Worm (Caenorhabditis elegans) whole organism, L1 larva: ENCODE measurements around the gene panl-2.

Experiments used
- C04F5.9 ChIP-seq: sonication (generic microtip); optimal IDR thresholded peaks from 2 replicates; lab custom pipeline; 2016; ENCODE audit warnings: missing genetic modification characterization, missing compliant biosample characterization
- ama-1 ChIP-seq: fragments of 150-350 bp; optimal IDR thresholded peaks from 2 replicates; lab custom pipeline; 2014
- blmp-1 ChIP-seq: fragments of 150-350 bp; optimal IDR thresholded peaks from 2 replicates; lab custom pipeline; 2014; ENCODE audit warnings: missing biosample characterization, missing genetic modification characterization
- ceh-8 ChIP-seq: fragments of 200-800 bp; sonication (Bioruptor generic); optimal IDR thresholded peaks from 2 replicates; lab custom pipeline; 2018; ENCODE audit warnings: mild to moderate bottlenecking, missing genetic modification characterization, moderate library complexity, missing compliant biosample characterization
- ceh-82 ChIP-seq, 3 experiments: fragments of 150-350 bp in 1 of 3; sonication (generic microtip) in 2 of 3; optimal IDR thresholded peaks; 2 replicates each; lab custom pipeline; 2014 to 2017; ENCODE audit warnings: missing biosample characterization in 3 of 3, missing genetic modification characterization in 3 of 3
- ceh-88 ChIP-seq: fragments of 200-800 bp; sonication (Bioruptor generic); IDR thresholded peaks from 2 replicates; pipeline ENCODE4 v1.3.6; 2022; ENCODE audit warnings: missing genetic modification characterization, missing compliant biosample characterization
- dpl-1 ChIP-seq, 3 experiments: fragments of 150-350 bp in 2 of 3; sonication (generic microtip) in 1 of 3; optimal IDR thresholded peaks; 2 replicates each; lab custom pipeline; 2014 to 2017; ENCODE audit warnings: missing biosample characterization in 3 of 3, missing genetic modification characterization in 3 of 3, missing genetic modification reagents in 3 of 3
- dsc-1 ChIP-seq: sonication (generic microtip); optimal IDR thresholded peaks from 2 replicates; lab custom pipeline; 2016; ENCODE audit warnings: mild to moderate bottlenecking, missing genetic modification characterization, missing compliant biosample characterization
- efl-1 ChIP-seq, 4 experiments: fragments of 150-350 bp; optimal IDR thresholded peaks in 3 of 4; peaks in 1 of 4; 1 replicate in 1 of 4; 2 replicates in 3 of 4; lab custom pipeline; 2014; ENCODE audit warnings: missing biosample characterization in 2 of 4, missing genetic modification characterization in 2 of 4, missing genetic modification reagents in 2 of 4
- efl-3 ChIP-seq: fragments of 200-800 bp; sonication (Bioruptor generic); optimal IDR thresholded peaks from 2 replicates; lab custom pipeline; 2018; ENCODE audit warnings: mild to moderate bottlenecking, missing genetic modification characterization, missing compliant biosample characterization
- egl-27 ChIP-seq, 2 experiments: fragments of 150-350 bp in 1 of 2; sonication (generic microtip); optimal IDR thresholded peaks; 3 replicates each; lab custom pipeline; 2017 to 2018; ENCODE audit warnings: missing biosample characterization in 2 of 2, missing genetic modification characterization in 2 of 2, missing genetic modification reagents in 2 of 2
- elt-3 ChIP-seq, 6 experiments: fragments of 150-350 bp in 1 of 6; sonication (generic microtip); optimal IDR thresholded peaks; 2 replicates each; lab custom pipeline; 2017 to 2018; ENCODE audit warnings: missing biosample characterization in 6 of 6, missing genetic modification characterization in 6 of 6, inconsistent platforms in 1 of 6
- ets-5 ChIP-seq: fragments of 200-800 bp; sonication (Bioruptor generic); IDR thresholded peaks from 2 replicates; pipeline ENCODE4 v1.3.6; 2022; ENCODE audit warnings: missing genetic modification characterization, missing compliant biosample characterization
- fkh-4 ChIP-seq: sonication (generic microtip); optimal IDR thresholded peaks from 2 replicates; lab custom pipeline; 2016; ENCODE audit warnings: missing compliant biosample characterization, missing genetic modification characterization, borderline replicate concordance
- fkh-8 ChIP-seq: sonication (generic microtip); optimal IDR thresholded peaks from 2 replicates; lab custom pipeline; 2016; ENCODE audit warnings: mild to moderate bottlenecking, missing genetic modification characterization, missing compliant biosample characterization
- isw-1 ChIP-seq: fragments of 200-800 bp; sonication (Bioruptor generic); IDR thresholded peaks from 2 replicates; pipeline ENCODE4 v1.3.6; 2022; ENCODE audit warnings: missing genetic modification characterization, missing compliant biosample characterization
- jun-1 ChIP-seq: fragments of 150-350 bp; optimal IDR thresholded peaks from 2 replicates; lab custom pipeline; 2014; ENCODE audit warnings: missing biosample characterization, missing genetic modification reagents, missing genetic modification characterization
- lin-15B ChIP-seq: fragments of 150-350 bp; sonication (generic microtip); optimal IDR thresholded peaks from 3 replicates; lab custom pipeline; 2014; ENCODE audit warnings: missing biosample characterization, missing genetic modification characterization
- lin-35 ChIP-seq, 2 experiments: fragments of 150-350 bp; optimal IDR thresholded peaks; 2 replicates each; lab custom pipeline; 2014; ENCODE audit warnings: missing biosample characterization in 2 of 2, missing genetic modification characterization in 2 of 2, missing genetic modification reagents in 2 of 2
- lin-39 ChIP-seq: fragments of 150-350 bp; optimal IDR thresholded peaks from 2 replicates; lab custom pipeline; 2014; ENCODE audit warnings: missing biosample characterization, missing genetic modification reagents, missing genetic modification characterization
- lsy-2 ChIP-seq, 2 experiments: fragments of 150-350 bp; optimal IDR thresholded peaks; 2 replicates each; lab custom pipeline; 2014; ENCODE audit warnings: missing biosample characterization in 2 of 2, missing genetic modification characterization in 2 of 2
- mep-1 ChIP-seq: fragments of 150-350 bp; optimal IDR thresholded peaks from 2 replicates; lab custom pipeline; 2014; ENCODE audit warnings: missing biosample characterization, missing genetic modification characterization
- nhr-12 ChIP-seq: sonication (generic microtip); optimal IDR thresholded peaks from 2 replicates; lab custom pipeline; 2017; ENCODE audit warnings: missing biosample characterization, missing genetic modification characterization
- nhr-20 ChIP-seq: sonication (generic microtip); optimal IDR thresholded peaks from 2 replicates; lab custom pipeline; 2016; ENCODE audit warnings: mild to moderate bottlenecking, missing genetic modification characterization, missing compliant biosample characterization
- nhr-28 ChIP-seq: fragments of 150-350 bp; optimal IDR thresholded peaks from 2 replicates; lab custom pipeline; 2014; ENCODE audit warnings: missing biosample characterization, missing genetic modification characterization
- nhr-47 ChIP-seq: sonication (generic microtip); optimal IDR thresholded peaks from 2 replicates; lab custom pipeline; 2016; ENCODE audit warnings: mild to moderate bottlenecking, missing genetic modification characterization, moderate library complexity, missing compliant biosample characterization
- nhr-71 ChIP-seq: sonication (generic microtip); optimal IDR thresholded peaks from 2 replicates; lab custom pipeline; 2016; ENCODE audit warnings: mild to moderate bottlenecking, missing genetic modification characterization, moderate library complexity, missing compliant biosample characterization
- nhr-76 ChIP-seq: sonication (generic microtip); optimal IDR thresholded peaks from 2 replicates; lab custom pipeline; 2017; ENCODE audit warnings: missing biosample characterization, missing genetic modification characterization
- nhr-84 ChIP-seq: sonication (generic microtip); optimal IDR thresholded peaks from 2 replicates; lab custom pipeline; 2017; ENCODE audit warnings: missing biosample characterization, missing genetic modification characterization
- nhr-85 ChIP-seq: sonication (generic microtip); peaks from one replicate; lab custom pipeline; 2016; ENCODE audit warnings: missing genetic modification characterization, inconsistent platforms, missing compliant biosample characterization
- pax-3 ChIP-seq: fragments of 200-800 bp; sonication (Bioruptor generic); optimal IDR thresholded peaks from 2 replicates; lab custom pipeline; 2018; ENCODE audit warnings: mild to moderate bottlenecking, missing genetic modification characterization, moderate library complexity, missing compliant biosample characterization
- pqm-1 ChIP-seq: sonication (generic microtip); optimal IDR thresholded peaks from 3 replicates; lab custom pipeline; 2017; ENCODE audit warnings: missing biosample characterization, missing genetic modification characterization
- rnt-1 ChIP-seq: sonication (generic microtip); optimal IDR thresholded peaks from 2 replicates; lab custom pipeline; 2016; ENCODE audit warnings: mild to moderate bottlenecking, missing genetic modification characterization, moderate library complexity, missing compliant biosample characterization
- skn-1 ChIP-seq: fragments of 150-350 bp; optimal IDR thresholded peaks from 2 replicates; lab custom pipeline; 2014; ENCODE audit warnings: missing biosample characterization, missing genetic modification characterization
- snu-23 ChIP-seq: sonication (generic microtip); optimal IDR thresholded peaks from 2 replicates; lab custom pipeline; 2016; ENCODE audit warnings: missing genetic modification characterization, missing compliant biosample characterization
- swsn-7 ChIP-seq: sonication (generic microtip); optimal IDR thresholded peaks from 2 replicates; lab custom pipeline; 2016; ENCODE audit warnings: missing genetic modification characterization, missing compliant biosample characterization
- unc-30 ChIP-seq: sonication (generic microtip); optimal IDR thresholded peaks from 2 replicates; lab custom pipeline; 2017; ENCODE audit warnings: missing biosample characterization, missing genetic modification characterization
- unc-62 ChIP-seq: fragments of 150-350 bp; optimal IDR thresholded peaks from 2 replicates; lab custom pipeline; 2014; ENCODE audit warnings: missing biosample characterization, missing genetic modification reagents, missing genetic modification characterization
- xbp-1 ChIP-seq: sonication (generic microtip); optimal IDR thresholded peaks from 2 replicates; lab custom pipeline; 2016; ENCODE audit warnings: missing genetic modification characterization, missing compliant biosample characterization
- zag-1 ChIP-seq: fragments of 150-350 bp; optimal IDR thresholded peaks from 2 replicates; lab custom pipeline; 2014; ENCODE audit warnings: missing biosample characterization, missing genetic modification characterization

The panl-2 gene

DNA sequence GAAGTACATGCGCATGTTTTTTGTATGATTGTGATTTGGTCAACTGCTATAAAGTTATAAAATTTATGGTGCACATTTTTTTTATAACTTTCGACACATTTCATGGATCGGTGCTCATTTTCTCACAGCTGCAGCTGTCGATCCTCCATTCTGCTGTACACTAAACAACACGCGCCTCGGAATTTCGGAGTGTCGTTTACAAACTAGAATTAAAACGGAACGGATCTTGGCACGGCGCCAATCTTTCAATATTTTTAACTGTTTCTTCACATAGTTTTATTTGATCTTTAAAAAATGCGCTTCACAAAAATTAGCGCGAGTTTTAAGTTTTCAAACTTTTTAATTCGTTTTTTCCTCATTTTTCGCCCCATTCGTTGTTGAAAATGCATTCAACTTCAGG is 21.5 kb downstream of the panl-2 start, which contains the start of gene let-711:
let-711 (plus strand) TSS at position 337 of the 400 bp plus-strand sequence.
- no peak for TF ChIP-seq fkh-8 (tag; lab: Kevin White, UChicago)
- no peak for TF ChIP-seq lin-39 (tag; lab: Kevin White, UChicago)
- peak; percentile 8 for TF ChIP-seq rnt-1 (tag; lab: Kevin White, UChicago)
- peak; percentile 37 to 52 for TF ChIP-seq lin-35 (GFP tag; optimal IDR thresholded peaks at IDR 0.05; lab: Kevin White, UChicago)
- peak; percentile 25 for TF ChIP-seq nhr-20
- peak; percentile 36 for TF ChIP-seq blmp-1 (tag; lab: Kevin White, UChicago)
- peak; percentile 24 for TF ChIP-seq dsc-1 (tag; lab: Kevin White, UChicago)
- TF ChIP-seq lsy-2 (tag; optimal IDR thresholded peaks at IDR 0.05; lab: Kevin White, UChicago) = peak; percentile 22 to 47
- peak in 1 of 3 experiments; percentile 20 for TF ChIP-seq ceh-82 (tag; optimal IDR thresholded peaks at IDR 0.05; lab: Kevin White, UChicago)
- peak; percentile 17 for TF ChIP-seq swsn-7 (tag; lab: Kevin White, UChicago)
- no peak for TF ChIP-seq isw-1
- peak; percentile 41 for TF ChIP-seq nhr-71
- TF ChIP-seq efl-1 (optimal IDR thresholded peaks at IDR 0.05; lab: Kevin White, UChicago) = peak; percentile 16 to 49
- TF ChIP-seq efl-1 (GFP tag; optimal IDR thresholded peaks at IDR 0.05 in 1 of 2; lab: Kevin White, UChicago) = peak; percentile 12 to 39
- TF ChIP-seq xbp-1 (tag; lab: Kevin White, UChicago) = no peak
- TF ChIP-seq nhr-28 = no peak
- no peak for TF ChIP-seq nhr-76
- peak; percentile 17 for TF ChIP-seq mep-1
- TF ChIP-seq snu-23 (GFP tag; lab: Kevin White, UChicago) = peak; percentile 26
- TF ChIP-seq dpl-1 (GFP tag; optimal IDR thresholded peaks at IDR 0.05; lab: Kevin White, UChicago) = peak in 2 of 3 experiments; percentile 19 to 36

DNA sequence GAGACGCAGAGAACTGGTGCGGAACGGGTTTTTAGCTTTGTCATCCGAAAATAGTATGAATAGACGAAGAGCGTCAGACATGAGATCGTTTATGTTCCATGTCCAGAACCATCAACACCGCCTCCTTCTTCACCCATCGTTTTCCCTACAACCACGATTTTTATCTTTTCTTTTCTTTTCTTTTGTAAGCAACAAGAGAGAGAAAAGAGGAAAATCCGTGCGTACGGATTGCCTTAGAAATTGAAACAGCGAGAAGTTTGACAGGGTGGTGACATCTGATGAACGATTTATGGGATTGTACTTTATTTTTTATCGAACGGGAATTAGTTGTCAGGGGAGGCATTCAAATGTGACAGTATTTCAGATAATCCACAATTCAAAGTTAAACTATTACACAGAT is 22.2 kb downstream of the panl-2 start, which contains the start of gene abu-13:
abu-13 (minus strand) TSS at position 152 of the 400 bp plus-strand sequence.
- TF ChIP-seq unc-30 (no peak), C04F5.9 (no peak), efl-3 (no peak), efl-1 (optimal IDR thresholded peaks at IDR 0.05; lab: Kevin White, UChicago) (no peak), efl-1 (GFP tag; optimal IDR thresholded peaks at IDR 0.05 in 1 of 2; lab: Kevin White, UChicago) (peak in 1 of 2 experiments; percentile 21), blmp-1 (tag; lab: Kevin White, UChicago) (peak; percentile 93), zag-1 (tag; lab: Kevin White, UChicago) (no peak), nhr-85 (tag; lab: Kevin White, UChicago) (peak; percentile 19)

DNA sequence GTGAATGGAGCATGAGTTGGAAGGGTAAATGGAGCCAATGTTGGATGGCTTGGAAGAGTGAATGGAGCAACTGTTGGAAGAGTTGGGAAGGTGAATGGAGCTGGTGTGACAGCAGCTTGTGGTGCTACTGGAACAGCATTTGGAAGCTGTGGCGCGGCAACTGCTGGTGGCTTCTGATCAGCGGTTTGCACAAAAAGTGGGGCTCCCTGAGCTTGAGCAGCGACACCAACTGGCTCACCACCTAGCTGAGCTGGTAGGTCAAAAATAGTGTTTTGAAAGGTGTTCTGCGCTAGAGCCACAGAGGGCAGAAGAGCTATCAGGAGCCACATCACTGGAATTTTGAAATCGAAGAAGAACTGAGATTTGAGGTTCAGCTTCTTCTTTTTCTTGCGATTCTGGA is 22.6 kb downstream of the panl-2 start:
- TF ChIP-seq efl-1 (optimal IDR thresholded peaks at IDR 0.05; lab: Kevin White, UChicago) (no peak), efl-1 (GFP tag; optimal IDR thresholded peaks at IDR 0.05 in 1 of 2; lab: Kevin White, UChicago) (peak in 1 of 2 experiments; percentile 18), jun-1 (no peak)

DNA sequence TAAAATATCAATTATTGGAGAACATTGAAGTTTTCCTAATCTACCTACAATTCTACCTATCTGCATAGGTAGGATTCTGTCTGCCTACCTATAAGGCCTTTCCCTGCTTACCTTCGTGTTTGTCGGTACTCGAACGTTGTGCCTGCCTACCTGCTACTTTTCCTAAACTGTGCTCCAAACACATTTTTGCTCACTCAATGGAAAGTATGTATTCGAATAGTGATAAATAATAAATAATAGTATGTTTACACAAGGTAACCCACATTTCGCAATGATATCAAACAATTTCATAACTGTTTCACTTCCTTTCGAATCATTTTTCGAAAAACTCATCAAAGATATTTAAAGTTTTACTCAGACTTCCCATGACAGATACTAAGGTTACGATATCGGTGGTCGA is 28.4 kb downstream of the panl-2 start, which contains the start of gene F57B9.3:
F57B9.3 (plus strand) TSS at position 301 of the 400 bp plus-strand sequence.
- TF ChIP-seq unc-62 (GFP tag; lab: Kevin White, UChicago) (no peak), unc-30 (no peak), snu-23 (GFP tag; lab: Kevin White, UChicago) (no peak), ama-1 (no peak), nhr-84 (no peak), nhr-85 (tag; lab: Kevin White, UChicago) (no peak), pqm-1 (no peak), ceh-8 (no peak), elt-3 (tag; optimal IDR thresholded peaks at IDR 0.05; lab: Kevin White, UChicago) (no peak), fkh-4 (tag; lab: Kevin White, UChicago) (no peak), nhr-47 (tag; lab: Kevin White, UChicago) (no peak), pax-3 (tag; lab: Kevin White, UChicago) (no peak), nhr-12 (tag; lab: Kevin White, UChicago) (no peak), ceh-88 (no peak), rnt-1 (tag; lab: Kevin White, UChicago) (no peak), lin-15B (tag; lab: Kevin White, UChicago) (no peak), skn-1 (tag; lab: Kevin White, UChicago) (no peak), egl-27 (tag; optimal IDR thresholded peaks at IDR 0.05; lab: Kevin White, UChicago) (no peak), ets-5 (GFP tag; lab: Robert Waterston, UW) (no peak), lin-39 (tag; lab: Kevin White, UChicago) (no peak)
